Worm (Caenorhabditis elegans) whole organism, late embryonic: ENCODE measurements around the gene set-9.
A peak's percentile ranks its signal among the peaks of the same experiment; 100 is the strongest.

Source experiments
- C38D4.7 ChIP-seq: fragments of 200-800 bp; sonication (Bioruptor generic); optimal IDR thresholded peaks from 2 replicates; lab custom pipeline; 2018; ENCODE audit warnings: mild to moderate bottlenecking, missing genetic modification characterization, moderate library complexity, missing compliant biosample characterization
- K02D7.2 ChIP-seq: sonication (generic microtip); optimal IDR thresholded peaks from 2 replicates; lab custom pipeline; 2017; ENCODE audit warnings: mild to moderate bottlenecking, missing genetic modification characterization, missing compliant biosample characterization
- K09A11.1 ChIP-seq: sonication (generic microtip); optimal IDR thresholded peaks from 2 replicates; lab custom pipeline; 2017; ENCODE audit warnings: antibody characterized with exemption, mild to moderate bottlenecking, missing genetic modification characterization, missing compliant biosample characterization; ENCODE audit not compliant: insufficient read depth
- ceh-14 ChIP-seq: sonication (generic microtip); optimal IDR thresholded peaks from 2 replicates; lab custom pipeline; 2016; ENCODE audit warnings: missing genotype, missing genetic modification characterization, missing compliant biosample characterization
- ceh-19 ChIP-seq: fragments of 200-800 bp; sonication (Bioruptor generic); optimal IDR thresholded peaks from 2 replicates; lab custom pipeline; 2018; ENCODE audit warnings: mild to moderate bottlenecking, missing genetic modification characterization, missing compliant biosample characterization
- ceh-22 ChIP-seq: sonication (generic microtip); optimal IDR thresholded peaks from 2 replicates; lab custom pipeline; 2017; ENCODE audit warnings: missing biosample characterization, missing genetic modification characterization
- ceh-34 ChIP-seq: sonication (generic microtip); optimal IDR thresholded peaks from 2 replicates; lab custom pipeline; 2016; ENCODE audit warnings: mild to moderate bottlenecking, missing genetic modification characterization, missing compliant biosample characterization
- ceh-45 ChIP-seq: fragments of 200-800 bp; sonication (Bioruptor generic); IDR thresholded peaks from 2 replicates; pipeline ENCODE4 v1.3.6; 2022; ENCODE audit warnings: missing genetic modification reagents, missing genetic modification characterization, missing compliant biosample characterization
- che-1 ChIP-seq: sonication (generic microtip); optimal IDR thresholded peaks from 2 replicates; lab custom pipeline; 2016; ENCODE audit warnings: mild to moderate bottlenecking, missing genetic modification characterization, missing compliant biosample characterization
- dve-1 ChIP-seq: sonication (generic microtip); optimal IDR thresholded peaks from 2 replicates; lab custom pipeline; 2017; ENCODE audit warnings: antibody characterized with exemption, mild to moderate bottlenecking, missing genetic modification characterization, missing compliant biosample characterization
- elt-2 ChIP-seq: sonication (generic microtip); optimal IDR thresholded peaks from 2 replicates; lab custom pipeline; 2016; ENCODE audit warnings: missing genetic modification reagents, missing genetic modification characterization, missing compliant biosample characterization
- fkh-10 ChIP-seq: fragments of 150-350 bp; optimal IDR thresholded peaks from 2 replicates; lab custom pipeline; 2014; ENCODE audit warnings: missing biosample characterization, missing genetic modification reagents, missing genetic modification characterization
- fkh-6 ChIP-seq: sonication (generic microtip); optimal IDR thresholded peaks from 2 replicates; lab custom pipeline; 2016; ENCODE audit warnings: missing genetic modification characterization, missing compliant biosample characterization
- hlh-6 ChIP-seq: sonication (generic microtip); optimal IDR thresholded peaks from 2 replicates; lab custom pipeline; 2016; ENCODE audit warnings: missing genotype, missing genetic modification characterization, missing compliant biosample characterization
- hlh-8 ChIP-seq: sonication (generic microtip); optimal IDR thresholded peaks from 2 replicates; lab custom pipeline; 2016; ENCODE audit warnings: missing genotype, missing genetic modification characterization, missing compliant biosample characterization
- nfya-1 ChIP-seq: sonication (generic microtip); optimal IDR thresholded peaks from 2 replicates; lab custom pipeline; 2017; ENCODE audit warnings: missing genetic modification characterization, mild to moderate bottlenecking, missing compliant biosample characterization, antibody characterized with exemption, moderate library complexity
- nhr-11 ChIP-seq: fragments of 150-350 bp; optimal IDR thresholded peaks from 2 replicates; lab custom pipeline; 2014; ENCODE audit warnings: missing biosample characterization, missing genetic modification characterization
- pha-2 ChIP-seq: sonication (generic microtip); optimal IDR thresholded peaks from 2 replicates; lab custom pipeline; 2017; ENCODE audit warnings: mild to moderate bottlenecking, missing genetic modification characterization, missing compliant biosample characterization
- pqm-1 ChIP-seq: sonication (generic microtip); optimal IDR thresholded peaks from 2 replicates; lab custom pipeline; 2016; ENCODE audit warnings: missing genetic modification characterization, missing compliant biosample characterization
- rnt-1 ChIP-seq: sonication (generic microtip); optimal IDR thresholded peaks from 2 replicates; lab custom pipeline; 2016; ENCODE audit warnings: missing genetic modification characterization, missing compliant biosample characterization
- sdc-2 ChIP-seq: sonication (generic microtip); optimal IDR thresholded peaks from 2 replicates; lab custom pipeline; 2016; ENCODE audit warnings: missing genotype, missing genetic modification characterization, missing compliant biosample characterization
- sox-2 ChIP-seq: fragments of 200-800 bp; sonication (Bioruptor generic); IDR thresholded peaks from 2 replicates; pipeline ENCODE4 v1.3.6; 2022; ENCODE audit warnings: missing genetic modification reagents, missing genetic modification characterization, missing compliant biosample characterization
- syd-9 ChIP-seq: sonication (generic microtip); optimal IDR thresholded peaks from 2 replicates; lab custom pipeline; 2016; ENCODE audit warnings: mild to moderate bottlenecking, missing genetic modification characterization, moderate library complexity, missing compliant biosample characterization
- tbx-2 ChIP-seq: sonication (generic microtip); optimal IDR thresholded peaks from 2 replicates; lab custom pipeline; 2016; ENCODE audit warnings: missing genetic modification characterization, missing compliant biosample characterization
- tbx-7 ChIP-seq: sonication (generic microtip); optimal IDR thresholded peaks from 2 replicates; lab custom pipeline; 2016; ENCODE audit warnings: missing genotype, missing genetic modification characterization, missing compliant biosample characterization
- unc-55 ChIP-seq: sonication (generic microtip); optimal IDR thresholded peaks from 2 replicates; lab custom pipeline; 2017; ENCODE audit warnings: missing biosample characterization, missing genetic modification reagents, missing genetic modification characterization
- zip-5 ChIP-seq: sonication (generic microtip); optimal IDR thresholded peaks from 2 replicates; lab custom pipeline; 2016; ENCODE audit warnings: missing genetic modification characterization, missing compliant biosample characterization
- ztf-16 ChIP-seq: sonication (generic microtip); optimal IDR thresholded peaks from 2 replicates; lab custom pipeline; 2017; ENCODE audit warnings: missing genetic modification characterization, missing compliant biosample characterization

Gene set-9

ce11 chrIV:4356879-4357278 lies 49.2 kb downstream of the set-9 start, which contains the start of gene W03B1.9:
TSS of gene W03B1.9 (minus strand) at chrIV:4356979.
- TF ChIP-seq hlh-8 (tag; lab: Kevin White, UChicago) (no peak), nhr-11 (no peak), K02D7.2 (tag; lab: Kevin White, UChicago) (no peak), ceh-22 (tag; lab: Kevin White, UChicago) (no peak), sdc-2 (tag; lab: Kevin White, UChicago) (no peak), ceh-45 (GFP tag; lab: Robert Waterston, UW) (no peak), hlh-6 (tag; lab: Kevin White, UChicago) (no peak), C38D4.7 (GFP tag; lab: Kevin White, UChicago) (no peak), elt-2 (no peak), ceh-19 (no peak), pqm-1 (tag; lab: Kevin White, UChicago) (no peak)

- no peak for TF ChIP-seq tbx-2 (tag; lab: Kevin White, UChicago)
- no peak for TF ChIP-seq tbx-7 (tag; lab: Kevin White, UChicago)
- no peak for TF ChIP-seq ceh-14 (tag; lab: Kevin White, UChicago)
- no peak for TF ChIP-seq ztf-16 (tag; lab: Kevin White, UChicago)
Measured at ce11 chrIV:4357296-4357695, 49.6 kb downstream of the set-9 start, which contains the start of gene sars-2. TSS of gene sars-2 (plus strand) at chrIV:4357636.

- no peak for TF ChIP-seq pha-2 (tag; lab: Kevin White, UChicago)
- TF ChIP-seq hlh-6 (tag; lab: Kevin White, UChicago), result no peak
- TF ChIP-seq unc-55 (GFP tag; lab: Kevin White, UChicago), result no peak
- no peak for TF ChIP-seq ceh-22 (tag; lab: Kevin White, UChicago)
- no peak for TF ChIP-seq K09A11.1 (tag; lab: Kevin White, UChicago)
- TF ChIP-seq syd-9 (tag; lab: Kevin White, UChicago), result no peak
- TF ChIP-seq ceh-34 (tag; lab: Kevin White, UChicago), result no peak
- no peak for TF ChIP-seq che-1 (tag; lab: Kevin White, UChicago)
- no peak for TF ChIP-seq nfya-1 (tag; lab: Kevin White, UChicago)
- TF ChIP-seq fkh-6 (tag; lab: Kevin White, UChicago), result no peak
- no peak for TF ChIP-seq sox-2 (GFP tag; lab: Robert Waterston, UW)
- TF ChIP-seq zip-5 (tag; lab: Kevin White, UChicago), result no peak
- no peak for TF ChIP-seq ceh-45 (GFP tag; lab: Robert Waterston, UW)
- no peak for TF ChIP-seq rnt-1 (tag; lab: Kevin White, UChicago)
- no peak for TF ChIP-seq K02D7.2 (tag; lab: Kevin White, UChicago)
- TF ChIP-seq, all 69 proteins: peak for 0
Measured at ce11 chrIV:4359653-4360052, 52.0 kb downstream of the set-9 start, which contains the start of gene F55F10.3. TSS of gene F55F10.3 (plus strand) at chrIV:4359953.

- no peak for TF ChIP-seq dve-1 (tag; lab: Kevin White, UChicago)
- TF ChIP-seq pha-2 (tag; lab: Kevin White, UChicago), result no peak
- TF ChIP-seq syd-9 (tag; lab: Kevin White, UChicago), result no peak
- no peak for TF ChIP-seq fkh-10 (GFP tag; lab: Kevin White, UChicago)
- peak; percentile 18 for TF ChIP-seq nfya-1 (tag; lab: Kevin White, UChicago)
Measured at ce11 chrIV:4360497-4360896, 52.8 kb downstream of the set-9 start, which contains the start of gene F55F10.1. TSS of gene F55F10.1 (plus strand) at chrIV:4360837.
